Worm (Caenorhabditis elegans): ENCODE data around the gene F32D8.4.

Gene F32D8.4

DNA sequence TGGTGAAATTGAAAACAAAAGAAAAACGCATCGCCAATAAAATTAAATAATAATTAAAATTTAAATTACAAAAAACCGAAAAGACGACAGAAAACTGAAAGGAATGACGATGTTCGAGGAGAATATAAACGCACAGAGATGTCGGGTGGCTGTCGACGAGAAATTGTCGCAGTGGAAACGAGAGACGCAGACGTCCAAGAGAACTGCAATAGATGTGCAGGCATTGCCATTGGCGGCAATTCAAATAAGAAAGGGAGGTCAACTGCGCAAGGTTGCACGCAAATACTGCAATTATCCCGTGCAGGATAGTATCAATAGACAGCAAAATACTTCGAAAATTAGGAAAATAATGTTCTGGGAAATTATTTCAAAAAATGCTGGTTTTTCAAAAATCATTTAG is 3.8 kb upstream of the F32D8.4 start (continued):
- 0 out of 2 replicates have a peak, but pooled peaks have one; percentile 21 for TF ChIP-seq aptf-2 (GFP tag; conservative IDR thresholded peaks at IDR 0.05)
- TF ChIP-seq madf-6 (GFP tag; IDR thresholded peaks at IDR 0.05), result peak; percentile 94
- no peak for TF ChIP-seq tbx-9 (tag; optimal IDR thresholded peaks at IDR 0.05; ENCODE audit: borderline replicate concordance)
- TF ChIP-seq ztf-28 (GFP tag; IDR thresholded peaks at IDR 0.05), result peak; percentile 93
- TF ChIP-seq rcor-1 (GFP tag; IDR thresholded peaks at IDR 0.05), result peak; percentile 96
- TF ChIP-seq lsl-1 (GFP tag; optimal IDR thresholded peaks at IDR 0.05), result peak; percentile 87
- peak; percentile 79 for TF ChIP-seq tbp1 (GFP tag; optimal IDR thresholded peaks at IDR 0.05)
- peak; percentile 98 for TF ChIP-seq pbrm-1 (GFP tag; IDR thresholded peaks at IDR 0.05)
- peak; percentile 91 for TF ChIP-seq Y67H2A.10 (GFP tag; conservative IDR thresholded peaks at IDR 0.05)
- TF ChIP-seq D2030.7 (GFP tag; IDR thresholded peaks at IDR 0.05), result peak; percentile 95
- TF ChIP-seq lin-54 (GFP tag; optimal IDR thresholded peaks at IDR 0.05), result peak; percentile 100
- peak; percentile 94 for TF ChIP-seq ztf-26 (tag; optimal IDR thresholded peaks at IDR 0.05)
- peak; percentile 84 for TF ChIP-seq dpff-1 (tag; optimal IDR thresholded peaks at IDR 0.05)
- peak; percentile 72; the same call in 1 of the 2 replicates for TF ChIP-seq cebp-1 (GFP tag; IDR thresholded peaks at IDR 0.05)
- peak; percentile 93 for TF ChIP-seq cebp-1 (tag; optimal IDR thresholded peaks at IDR 0.05)
- TF ChIP-seq madf-8 (GFP tag; conservative IDR thresholded peaks at IDR 0.05), result peak; percentile 80
- peak; percentile 90 for TF ChIP-seq lir-1 (GFP tag; conservative IDR thresholded peaks at IDR 0.05)
- peak; percentile 73 for TF ChIP-seq egrh-3 (GFP tag; IDR thresholded peaks at IDR 0.05)
- TF ChIP-seq repo-1 (tag; optimal IDR thresholded peaks at IDR 0.05), result peak; percentile 93
- peak; percentile 96 for TF ChIP-seq K11D2.4 (GFP tag; IDR thresholded peaks at IDR 0.05)
- peak; percentile 89; the same call in 1 of the 2 replicates for TF ChIP-seq cebp-2 (GFP tag; IDR thresholded peaks at IDR 0.05)
- no peak for TF ChIP-seq nfya-1 (tag; optimal IDR thresholded peaks at IDR 0.05; ENCODE audit: borderline replicate concordance, insufficient read depth)
- peak; percentile 95 for TF ChIP-seq let-526 (GFP tag; IDR thresholded peaks at IDR 0.05)
- peak; percentile 96 for TF ChIP-seq unc-130 (GFP tag; optimal IDR thresholded peaks at IDR 0.05)
- TF ChIP-seq mel-28 (tag; optimal IDR thresholded peaks at IDR 0.05; ENCODE audit: borderline replicate concordance), result peak; percentile 1
- TF ChIP-seq nhr-179 (tag; optimal IDR thresholded peaks at IDR 0.05), result no peak
- peak; percentile 96 for TF ChIP-seq atf-7 (tag; optimal IDR thresholded peaks at IDR 0.05)
- TF ChIP-seq sptf-2 (GFP tag; optimal IDR thresholded peaks at IDR 0.05), result peak; percentile 65
- peak; percentile 87 for TF ChIP-seq F52B5.7 (tag; optimal IDR thresholded peaks at IDR 0.05)
- TF ChIP-seq zim-3 (tag; optimal IDR thresholded peaks at IDR 0.05), result peak; percentile 94
- peak; percentile 84 for TF ChIP-seq lin-26 (GFP tag; IDR thresholded peaks at IDR 0.05)
- TF ChIP-seq ekl-4 (GFP tag; IDR thresholded peaks at IDR 0.05), result peak; percentile 97
- peak; percentile 94 for TF ChIP-seq hmg-20 (GFP tag; IDR thresholded peaks at IDR 0.05)
- peak; percentile 95 for TF ChIP-seq F49E8.2 (tag; optimal IDR thresholded peaks at IDR 0.05; ENCODE audit: insufficient read depth)
- TF ChIP-seq lsy-27 (tag; optimal IDR thresholded peaks at IDR 0.05; ENCODE audit: borderline replicate concordance, insufficient read depth), result no peak
- TF ChIP-seq akir-1 (GFP tag; optimal IDR thresholded peaks at IDR 0.05), result peak; percentile 71
- no peak for TF ChIP-seq F57A8.1 (GFP tag; optimal IDR thresholded peaks at IDR 0.05)
- no peak for TF ChIP-seq mxl-1 (tag; optimal IDR thresholded peaks at IDR 0.05)
- peak; percentile 96 for TF ChIP-seq nhr-90 (tag; optimal IDR thresholded peaks at IDR 0.05)
- TF ChIP-seq F10E7.11 (tag; optimal IDR thresholded peaks at IDR 0.05), result peak; percentile 87
- peak; percentile 97 for TF ChIP-seq B0336.3 (GFP tag; IDR thresholded peaks at IDR 0.05)
- peak; percentile 100 for TF ChIP-seq let-607 (tag; optimal IDR thresholded peaks at IDR 0.05)
- peak; percentile 95 for TF ChIP-seq C06A6.2 (GFP tag; conservative IDR thresholded peaks at IDR 0.05)
- TF ChIP-seq B0261.1 (tag; optimal IDR thresholded peaks at IDR 0.05), result peak; percentile 33
- peak; percentile 94 for TF ChIP-seq F39B2.1 (GFP tag; IDR thresholded peaks at IDR 0.05)
- TF ChIP-seq unc-62 (GFP tag; optimal IDR thresholded peaks at IDR 0.05), result peak; percentile 81
- peak; percentile 79 for TF ChIP-seq ccch-3 (GFP tag; optimal IDR thresholded peaks at IDR 0.05)
- peak; percentile 88 for TF ChIP-seq hrde-1 (tag; optimal IDR thresholded peaks at IDR 0.05; ENCODE audit: borderline replicate concordance)

Data from whole organism, young adult.